Worm (Caenorhabditis elegans) whole organism, early embryonic: ENCODE results near the gene srv-2.

ENCODE experiments used
- B0310.2 ChIP-seq: sonication (generic microtip); optimal IDR thresholded peaks from 2 replicates; lab custom pipeline; 2016; ENCODE audit warnings: mild to moderate bottlenecking, missing genetic modification characterization, missing compliant biosample characterization
- F13C5.2 ChIP-seq: sonication (generic microtip); optimal IDR thresholded peaks from 2 replicates; lab custom pipeline; 2017; ENCODE audit warnings: mild to moderate bottlenecking, missing genetic modification characterization, inconsistent platforms, missing compliant biosample characterization
- aly-1 ChIP-seq: sonication (generic microtip); optimal IDR thresholded peaks from 2 replicates; lab custom pipeline; 2016; ENCODE audit warnings: missing genetic modification characterization, missing compliant biosample characterization
- ama-1 ChIP-seq: fragments of 150-350 bp; optimal IDR thresholded peaks from 2 replicates; lab custom pipeline; 2014
- ceh-13 ChIP-seq: fragments of 200-800 bp; sonication (Bioruptor generic); optimal IDR thresholded peaks from 2 replicates; lab custom pipeline; 2018; ENCODE audit warnings: mild to moderate bottlenecking, missing genetic modification characterization, missing compliant biosample characterization
- ceh-36 ChIP-seq: sonication (generic microtip); optimal IDR thresholded peaks from 2 replicates; lab custom pipeline; 2016; ENCODE audit warnings: missing genetic modification characterization, inconsistent platforms, missing compliant biosample characterization
- flt-1 ChIP-seq: fragments of 200-800 bp; sonication (Bioruptor generic); IDR thresholded peaks from 2 replicates; pipeline ENCODE4 v1.3.6; 2022; ENCODE audit warnings: missing genetic modification characterization, missing compliant biosample characterization
- hmbx-1 ChIP-seq: sonication (generic microtip); optimal IDR thresholded peaks from 2 replicates; lab custom pipeline; 2016; ENCODE audit warnings: mild to moderate bottlenecking, missing genetic modification characterization, missing compliant biosample characterization
- hnd-1 ChIP-seq: sonication (generic microtip); optimal IDR thresholded peaks from 2 replicates; lab custom pipeline; 2016; ENCODE audit warnings: missing genetic modification characterization, missing compliant biosample characterization
- pes-1 ChIP-seq: fragments of 200-800 bp; sonication (Bioruptor generic); IDR thresholded peaks from 2 replicates; pipeline ENCODE4 v1.3.6; 2022; ENCODE audit warnings: missing genetic modification reagents, missing genetic modification characterization, missing compliant biosample characterization
- scrt-1 ChIP-seq: fragments of 200-800 bp; sonication (Bioruptor generic); IDR thresholded peaks from 2 replicates; pipeline ENCODE4 v1.3.6; 2022; ENCODE audit warnings: missing genetic modification characterization, missing compliant biosample characterization
- sea-1 ChIP-seq: fragments of 200-800 bp; sonication (Bioruptor generic); conservative IDR thresholded peaks from 2 replicates; pipeline ENCODE4 v1.3.6; 2022; ENCODE audit warnings: missing genetic modification characterization, missing compliant biosample characterization
- tbx-37 ChIP-seq: fragments of 200-800 bp; sonication (Bioruptor generic); conservative IDR thresholded peaks from 2 replicates; pipeline ENCODE4 v1.3.6; 2022; ENCODE audit warnings: missing genetic modification reagents, missing genetic modification characterization, missing compliant biosample characterization
- tra-4 ChIP-seq: sonication (generic microtip); optimal IDR thresholded peaks from 2 replicates; lab custom pipeline; 2017; ENCODE audit warnings: missing genetic modification characterization, missing compliant biosample characterization

ce11 chrII:10598039-10598438, 4.0 kb downstream of the srv-2 start, which contains the start of gene C14A4.8:
- TF ChIP-seq flt-1 (GFP tag; lab: Robert Waterston, UW): no peak
- no peak for TF ChIP-seq F13C5.2 (tag; lab: Kevin White, UChicago)
- TF ChIP-seq aly-1 (tag; lab: Kevin White, UChicago): no peak
- no peak for TF ChIP-seq ceh-36 (tag; lab: Kevin White, UChicago)
- TF ChIP-seq hnd-1 (tag; lab: Kevin White, UChicago): no peak
- TF ChIP-seq scrt-1 (GFP tag; lab: Robert Waterston, UW): no peak
- no peak for TF ChIP-seq tbx-37 (GFP tag; lab: Robert Waterston, UW)
- no peak for TF ChIP-seq ama-1 (lab: Kevin White, UChicago)
- no peak for TF ChIP-seq hmbx-1 (tag; lab: Kevin White, UChicago)
- TF ChIP-seq tra-4 (tag; lab: Kevin White, UChicago): no peak
- no peak for TF ChIP-seq pes-1 (GFP tag; lab: Robert Waterston, UW)
- no peak for TF ChIP-seq ceh-13 (GFP tag; lab: Kevin White, UChicago)
- no peak for TF ChIP-seq sea-1 (GFP tag; lab: Robert Waterston, UW)
- no peak for TF ChIP-seq B0310.2 (tag; lab: Kevin White, UChicago)
